Fruit fly (Drosophila melanogaster) whole organism, embryonic: ENCODE measurements around the gene CG9393.

Experiments used
- Atf-2 ChIP-seq: fragments of 200-800 bp; sonication (Bioruptor generic); optimal IDR thresholded peaks from 2 replicates; lab custom pipeline; 2016; ENCODE audit warnings: missing biosample characterization, missing genetic modification characterization
- Awh ChIP-seq: fragments of 200-800 bp; sonication (Bioruptor generic); IDR thresholded peaks from 2 replicates; pipeline ENCODE4, ENCODE4 v1.3.6; 2022; ENCODE audit warnings: missing biosample characterization, missing genetic modification characterization
- Bdp1 ChIP-seq: fragments of 200-800 bp; sonication (Bioruptor generic); optimal IDR thresholded peaks from 3 replicates; lab custom pipeline; 2016; ENCODE audit warnings: missing biosample characterization, missing genetic modification characterization
- CG11085 ChIP-seq: fragments of 200-800 bp; sonication (Bioruptor generic); IDR thresholded peaks from 2 replicates; pipeline ENCODE4 v1.3.6; 2022; ENCODE audit warnings: missing biosample characterization, missing genetic modification characterization
- CG11398 ChIP-seq: fragments of 200-800 bp; sonication (Bioruptor generic); optimal IDR thresholded peaks from 2 replicates; lab custom pipeline; 2016; ENCODE audit warnings: missing biosample characterization, missing genetic modification characterization
- CG13287 ChIP-seq: fragments of 200-800 bp; sonication (Bioruptor generic); IDR thresholded peaks from 2 replicates; pipeline ENCODE4 v1.3.6; 2022; ENCODE audit warnings: missing biosample characterization, missing genetic modification characterization; ENCODE audit not compliant: partially characterized antibody
- CG13296 ChIP-seq: fragments of 200-800 bp; sonication (Bioruptor generic); optimal IDR thresholded peaks from 3 replicates; lab custom pipeline; 2018; ENCODE audit warnings: missing biosample characterization, mild to moderate bottlenecking, missing genetic modification characterization
- CG1529 ChIP-seq: fragments of 200-800 bp; sonication (Bioruptor generic); optimal IDR thresholded peaks from 3 replicates; lab custom pipeline; 2018; ENCODE audit warnings: missing biosample characterization, missing genetic modification characterization
- CG16815 ChIP-seq: fragments of 200-800 bp; sonication (Bioruptor generic); optimal IDR thresholded peaks from 3 replicates; lab custom pipeline; 2017; ENCODE audit warnings: missing biosample characterization, mild to moderate bottlenecking, missing genetic modification characterization
- CG17328 ChIP-seq: fragments of 200-800 bp; sonication (Bioruptor generic); IDR thresholded peaks from 2 replicates; pipeline ENCODE4 v1.3.6; 2022; ENCODE audit warnings: missing biosample characterization, missing genetic modification characterization
- CG17385 ChIP-seq: fragments of 200-800 bp; sonication (Bioruptor generic); optimal IDR thresholded peaks from 3 replicates; lab custom pipeline; 2018; ENCODE audit warnings: missing biosample characterization, mild to moderate bottlenecking, missing genetic modification characterization
- CG18476 ChIP-seq: fragments of 200-800 bp; sonication (Bioruptor generic); optimal IDR thresholded peaks from 2 replicates; lab custom pipeline; 2016; ENCODE audit warnings: missing biosample characterization, mild to moderate bottlenecking, missing genetic modification characterization
- CG3065 ChIP-seq: fragments of 200-800 bp; sonication (Bioruptor generic); optimal IDR thresholded peaks from 2 replicates; lab custom pipeline; 2016; ENCODE audit warnings: missing biosample characterization, missing genetic modification characterization
- CG33557 ChIP-seq: fragments of 200-800 bp; sonication (Bioruptor generic); optimal IDR thresholded peaks from 2 replicates; lab custom pipeline; 2019; ENCODE audit warnings: missing biosample characterization, mild to moderate bottlenecking, missing genetic modification characterization, moderate library complexity
- CG34376 ChIP-seq: fragments of 200-800 bp; sonication (Bioruptor generic); optimal IDR thresholded peaks from 2 replicates; lab custom pipeline; 2018; ENCODE audit warnings: missing biosample characterization, mild to moderate bottlenecking, missing genetic modification characterization
- CG4730 ChIP-seq: fragments of 200-800 bp; sonication (Bioruptor generic); IDR thresholded peaks from 2 replicates; pipeline ENCODE4 v1.3.6; 2022; ENCODE audit warnings: missing biosample characterization, missing genetic modification characterization
- CG5245 ChIP-seq: fragments of 200-800 bp; sonication (Bioruptor generic); optimal IDR thresholded peaks from 3 replicates; lab custom pipeline; 2016; ENCODE audit warnings: missing biosample characterization, missing genetic modification characterization
- CG6175 ChIP-seq: fragments of 200-800 bp; sonication (Bioruptor generic); IDR thresholded peaks from 3 replicates; pipeline ENCODE4 v1.3.6; 2022; ENCODE audit warnings: missing biosample characterization, missing genetic modification characterization
- CG6689 ChIP-seq: fragments of 200-800 bp; sonication (Bioruptor generic); IDR thresholded peaks from 2 replicates; pipeline ENCODE4 v1.3.6; 2022; ENCODE audit warnings: missing biosample characterization, missing genetic modification characterization
- CG8944 ChIP-seq: fragments of 200-800 bp; sonication (Bioruptor generic); optimal IDR thresholded peaks from 3 replicates; lab custom pipeline; 2016; ENCODE audit warnings: missing biosample characterization, missing genetic modification characterization
- CG9932 ChIP-seq: fragments of 200-800 bp; sonication (Bioruptor generic); IDR thresholded peaks from 2 replicates; pipeline ENCODE4 v1.3.6; 2022; ENCODE audit warnings: missing biosample characterization, missing genetic modification characterization
- Dip2 ChIP-seq: fragments of 200-800 bp; sonication (Bioruptor generic); IDR thresholded peaks from 2 replicates; pipeline ENCODE4 v1.3.6; 2022; ENCODE audit warnings: missing biosample characterization, missing genetic modification characterization
- Doc2 ChIP-seq: fragments of 200-800 bp; sonication (Bioruptor generic); IDR thresholded peaks from 2 replicates; pipeline ENCODE4 v1.3.6; 2022; ENCODE audit warnings: missing biosample characterization, missing genetic modification characterization
- Ets65A ChIP-seq: fragments of 200-800 bp; sonication (Bioruptor generic); peaks from one replicate; lab custom pipeline; 2016; ENCODE audit warnings: missing biosample characterization, missing genetic modification characterization
- HLH3B ChIP-seq: fragments of 200-800 bp; sonication (Bioruptor generic); IDR thresholded peaks from 2 replicates; pipeline ENCODE4 v1.3.6; 2022; ENCODE audit warnings: missing biosample characterization, missing genetic modification characterization
- HmgD ChIP-seq: fragments of 200-800 bp; sonication (Bioruptor generic); optimal IDR thresholded peaks from 3 replicates; lab custom pipeline; 2016; ENCODE audit warnings: missing biosample characterization, missing genetic modification characterization
- Lhr ChIP-seq: fragments of 200-800 bp; sonication (Bioruptor generic); optimal IDR thresholded peaks from 3 replicates; lab custom pipeline; 2017; ENCODE audit warnings: mild to moderate bottlenecking, missing biosample characterization, missing genetic modification reagents, missing genetic modification characterization
- Oaz ChIP-seq: fragments of 200-800 bp; sonication (Bioruptor generic); IDR thresholded peaks from 2 replicates; pipeline ENCODE4 v1.3.6; 2022; ENCODE audit warnings: missing biosample characterization, missing genetic modification characterization
- Optix ChIP-seq: fragments of 200-800 bp; sonication (Bioruptor generic); IDR thresholded peaks from 3 replicates; pipeline ENCODE4 v1.3.6; 2022; ENCODE audit warnings: missing biosample characterization, missing genetic modification characterization
- Pdp1 ChIP-seq, 2 experiments: fragments of 200-800 bp; sonication (Bioruptor generic); optimal IDR thresholded peaks; 3 replicates each; lab custom pipeline; 2016; ENCODE audit warnings: missing biosample characterization in 2 of 2, missing genetic modification characterization in 2 of 2, mild to moderate bottlenecking in 1 of 2, moderate library complexity in 1 of 2
- br ChIP-seq: fragments of >200 bp; optimal IDR thresholded peaks from 2 replicates; lab custom pipeline; 2017
- cad ChIP-seq: fragments of >200 bp; optimal IDR thresholded peaks from 2 replicates; lab custom pipeline; 2017; ENCODE audit warnings: missing biosample characterization, missing genetic modification characterization
- chm ChIP-seq: fragments of 200-800 bp; sonication (Bioruptor generic); IDR thresholded peaks from 2 replicates; pipeline ENCODE4 v1.3.6; 2022; ENCODE audit warnings: missing biosample characterization, missing genetic modification characterization
- croc ChIP-seq: fragments of 200-800 bp; sonication (Bioruptor generic); conservative IDR thresholded peaks from 3 replicates; pipeline ENCODE4 v1.3.6; 2022; ENCODE audit warnings: missing biosample characterization, missing genetic modification characterization
- dimm ChIP-seq: fragments of 200-800 bp; sonication (Bioruptor generic); IDR thresholded peaks from 2 replicates; pipeline ENCODE4 v1.3.6; 2022; ENCODE audit warnings: missing biosample characterization, missing genetic modification characterization
- gsb-n ChIP-seq: fragments of 200-800 bp; sonication (Bioruptor generic); optimal IDR thresholded peaks from 3 replicates; lab custom pipeline; 2018; ENCODE audit warnings: missing biosample characterization, mild to moderate bottlenecking, missing genetic modification characterization
- inv ChIP-seq: fragments of 200-800 bp; sonication (Bioruptor generic); IDR thresholded peaks from 2 replicates; pipeline ENCODE4 v1.3.6; 2022; ENCODE audit warnings: missing biosample characterization, missing genetic modification characterization; ENCODE audit not compliant: partially characterized antibody
- lbe ChIP-seq: fragments of 200-800 bp; sonication (Bioruptor generic); optimal IDR thresholded peaks from 2 replicates; lab custom pipeline; 2016; ENCODE audit warnings: missing biosample characterization, mild to moderate bottlenecking, missing genetic modification characterization
- lola ChIP-seq, 3 experiments: fragments of >200 bp in 2 of 3; fragments of 200-800 bp in 1 of 3; sonication (Bioruptor generic) in 1 of 3; optimal IDR thresholded peaks; 2 replicates each; lab custom pipeline; 2017 to 2019; ENCODE audit warnings: missing biosample characterization in 3 of 3, missing genetic modification characterization in 3 of 3, mild to moderate bottlenecking in 1 of 3, moderate library complexity in 1 of 3
- lov ChIP-seq, 2 experiments: fragments of 200-800 bp in 1 of 2; fragments of >200 bp in 1 of 2; sonication (Bioruptor generic) in 1 of 2; IDR thresholded peaks in 1 of 2; optimal IDR thresholded peaks in 1 of 2; 2 replicates in 1 of 2; 3 replicates in 1 of 2; pipeline versions ENCODE4 v1.3.6 to Lab custom; 2017 to 2022; ENCODE audit warnings: missing biosample characterization in 1 of 2, missing genetic modification characterization in 1 of 2
- pita ChIP-seq: fragments of 200-800 bp; sonication (Bioruptor generic); optimal IDR thresholded peaks from 2 replicates; lab custom pipeline; 2017; ENCODE audit warnings: missing biosample characterization, mild to moderate bottlenecking, missing genetic modification characterization
- ranshi ChIP-seq: fragments of 200-800 bp; sonication (Bioruptor generic); IDR thresholded peaks from 2 replicates; pipeline ENCODE4 v1.3.6; 2022; ENCODE audit warnings: missing biosample characterization, missing genetic modification characterization
- repo ChIP-seq: fragments of 200-800 bp; sonication (Bioruptor generic); optimal IDR thresholded peaks from 2 replicates; lab custom pipeline; 2016; ENCODE audit warnings: missing biosample characterization, missing genetic modification characterization
- sim ChIP-seq: fragments of 200-800 bp; sonication (Bioruptor generic); IDR thresholded peaks from 2 replicates; pipeline ENCODE4 v1.3.6; 2022; ENCODE audit warnings: missing biosample characterization, missing genetic modification characterization
- sob ChIP-seq: fragments of 200-800 bp; sonication (Bioruptor generic); IDR thresholded peaks from 2 replicates; pipeline ENCODE4 v1.3.6; 2022; ENCODE audit warnings: missing biosample characterization, missing genetic modification characterization
- sqz ChIP-seq: fragments of 200-800 bp; sonication (Bioruptor generic); optimal IDR thresholded peaks from 3 replicates; lab custom pipeline; 2018; ENCODE audit warnings: missing biosample characterization, mild to moderate bottlenecking, missing genetic modification characterization
- ssp ChIP-seq: fragments of 200-800 bp; sonication (Bioruptor generic); IDR thresholded peaks from 2 replicates; pipeline ENCODE4 v1.3.6; 2022; ENCODE audit warnings: missing biosample characterization, missing genetic modification characterization
- tgo ChIP-seq: fragments of 200-800 bp; sonication (Bioruptor generic); IDR thresholded peaks from 3 replicates; pipeline ENCODE4 v1.3.6; 2022; ENCODE audit warnings: missing biosample characterization, missing genetic modification characterization
- tx ChIP-seq: fragments of 200-800 bp; sonication (Bioruptor generic); optimal IDR thresholded peaks from 2 replicates; lab custom pipeline; 2016; ENCODE audit warnings: missing biosample characterization, missing genetic modification characterization

The CG9393 gene

dm6 chr3R:9563240-9563992 lies at the start of gene CG9393, which contains the start of gene Vps45 (continued):
- peak; percentile 10 for TF ChIP-seq CG5245 (GFP tag; lab: Kevin White, UChicago)
- TF ChIP-seq Bdp1, result peak; percentile 48
- TF ChIP-seq sim, result no peak
- peak; percentile 97 for TF ChIP-seq CG13287 (GFP tag; lab: Robert Waterston, UW)
- TF ChIP-seq Oaz (GFP tag; lab: Robert Waterston, UW), result no peak
- no peak for TF ChIP-seq Lhr (GFP tag; lab: Kevin White, UChicago)
- peak; percentile 6; the same call in 1 of the 2 replicates for TF ChIP-seq Awh (GFP tag; lab: Robert Waterston, UW)
- peak; percentile 48 for TF ChIP-seq CG3065 (GFP tag; lab: Kevin White, UChicago)
- TF ChIP-seq dimm, result no peak
- TF ChIP-seq CG33557 (GFP tag; lab: Kevin White, UChicago), result peak; percentile 54
- TF ChIP-seq lola (GFP tag; optimal IDR thresholded peaks at IDR 0.05; lab: Kevin White, UChicago), result peak in 1 of 3 experiments; percentile 56
- TF ChIP-seq sob (GFP tag; lab: Robert Waterston, UW), result peak; percentile 71; the same call in 1 of the 2 replicates
- peak; percentile 93 for TF ChIP-seq inv
- TF ChIP-seq CG6175 (GFP tag; lab: Robert Waterston, UW), result no peak
- TF ChIP-seq lov (optimal IDR thresholded peaks at IDR 0.05; lab: Kevin White, UChicago), result no peak
- TF ChIP-seq lov (GFP tag; IDR thresholded peaks at IDR 0.05; lab: Robert Waterston, UW), result no peak
- TF ChIP-seq cad (GFP tag; lab: Kevin White, UChicago), result no peak
- TF ChIP-seq Atf-2 (GFP tag; lab: Kevin White, UChicago), result peak; percentile 11
- TF ChIP-seq ranshi, result peak; percentile 36; the same call in 1 of the 2 replicates
- TF ChIP-seq br (lab: Kevin White, UChicago), result no peak
- TF ChIP-seq tx (GFP tag; lab: Kevin White, UChicago), result peak; percentile 25
- TF ChIP-seq pita (GFP tag; lab: Kevin White, UChicago), result no peak
- TF ChIP-seq repo, result no peak
- TF ChIP-seq CG34376 (GFP tag; lab: Kevin White, UChicago), result peak; percentile 72
- TF ChIP-seq CG17385 (GFP tag; lab: Kevin White, UChicago), result peak; percentile 49
- 0 out of 2 replicates have a peak, but pooled peaks have one; percentile 55 for TF ChIP-seq CG6689 (GFP tag; lab: Robert Waterston, UW)
- peak; percentile 7 for TF ChIP-seq CG8944
- TF ChIP-seq sqz (GFP tag; lab: Kevin White, UChicago), result no peak
- TF ChIP-seq CG16815, result peak; percentile 3
- TF ChIP-seq CG9932 (GFP tag; lab: Robert Waterston, UW), result peak; percentile 84
- peak; percentile 68 to 94 for TF ChIP-seq Pdp1 (GFP tag; optimal IDR thresholded peaks at IDR 0.05; lab: Kevin White, UChicago)
- TF ChIP-seq ssp (GFP tag; lab: Robert Waterston, UW), result peak; percentile 55
- TF ChIP-seq CG17328 (GFP tag; lab: Robert Waterston, UW), result 0 out of 2 replicates have a peak, but pooled peaks have one; percentile 35
- peak; percentile 97 for TF ChIP-seq Ets65A (GFP tag; lab: Kevin White, UChicago)
- TF ChIP-seq Optix (GFP tag; lab: Robert Waterston, UW), result 0 out of 3 replicates have a peak, but pooled peaks have one; percentile 7
- TF ChIP-seq tgo (GFP tag; lab: Robert Waterston, UW), result peak; percentile 48; the same call in 1 of the 3 replicates
- TF ChIP-seq gsb-n (tag; lab: Kevin White, UChicago), result no peak
- no peak for TF ChIP-seq CG1529 (GFP tag; lab: Kevin White, UChicago)
- TF ChIP-seq HLH3B, result no peak; the same call in 1 of the 2 replicates
- TF ChIP-seq CG18476 (GFP tag; lab: Kevin White, UChicago), result peak; percentile 52
- TF ChIP-seq CG13296, result no peak
- TF ChIP-seq chm (GFP tag; lab: Robert Waterston, UW), result no peak; the same call in 1 of the 2 replicates
- no peak for TF ChIP-seq Dip2 (GFP tag; lab: Robert Waterston, UW)
- TF ChIP-seq Doc2 (GFP tag; lab: Robert Waterston, UW), result no peak
- TF ChIP-seq CG11085 (GFP tag; lab: Robert Waterston, UW), result peak; percentile 49; the same call in 1 of the 2 replicates
- peak; percentile 64 for TF ChIP-seq lbe (GFP tag; lab: Kevin White, UChicago)
- TF ChIP-seq CG11398 (GFP tag; lab: Kevin White, UChicago), result peak; percentile 33
- 0 out of 2 replicates have a peak, but pooled peaks have one; percentile 34 for TF ChIP-seq CG4730 (GFP tag; lab: Robert Waterston, UW)
- 0 out of 3 replicates have a peak, but pooled peaks have one; percentile 23 for TF ChIP-seq croc (GFP tag; lab: Robert Waterston, UW)
- peak; percentile 44 for TF ChIP-seq HmgD
